Worm (Caenorhabditis elegans) whole organism, early embryonic: ENCODE data around the gene cdr-4.

ENCODE experiments used
- B0310.2 ChIP-seq: sonication (generic microtip); optimal IDR thresholded peaks from 2 replicates; lab custom pipeline; 2016; ENCODE audit warnings: mild to moderate bottlenecking, missing genetic modification characterization, missing compliant biosample characterization
- F13C5.2 ChIP-seq: sonication (generic microtip); optimal IDR thresholded peaks from 2 replicates; lab custom pipeline; 2017; ENCODE audit warnings: mild to moderate bottlenecking, missing genetic modification characterization, inconsistent platforms, missing compliant biosample characterization
- aly-1 ChIP-seq: sonication (generic microtip); optimal IDR thresholded peaks from 2 replicates; lab custom pipeline; 2016; ENCODE audit warnings: missing genetic modification characterization, missing compliant biosample characterization
- ama-1 ChIP-seq: fragments of 150-350 bp; optimal IDR thresholded peaks from 2 replicates; lab custom pipeline; 2014
- ceh-13 ChIP-seq: fragments of 200-800 bp; sonication (Bioruptor generic); optimal IDR thresholded peaks from 2 replicates; lab custom pipeline; 2018; ENCODE audit warnings: mild to moderate bottlenecking, missing genetic modification characterization, missing compliant biosample characterization
- ceh-36 ChIP-seq: sonication (generic microtip); optimal IDR thresholded peaks from 2 replicates; lab custom pipeline; 2016; ENCODE audit warnings: missing genetic modification characterization, inconsistent platforms, missing compliant biosample characterization
- ets-7 ChIP-seq: sonication (generic microtip); optimal IDR thresholded peaks from 2 replicates; lab custom pipeline; 2016; ENCODE audit warnings: missing genotype, missing genetic modification characterization, missing compliant biosample characterization
- flt-1 ChIP-seq: fragments of 200-800 bp; sonication (Bioruptor generic); IDR thresholded peaks from 2 replicates; pipeline ENCODE4 v1.3.6; 2022; ENCODE audit warnings: missing genetic modification characterization, missing compliant biosample characterization
- hmbx-1 ChIP-seq: sonication (generic microtip); optimal IDR thresholded peaks from 2 replicates; lab custom pipeline; 2016; ENCODE audit warnings: mild to moderate bottlenecking, missing genetic modification characterization, missing compliant biosample characterization
- hmg-4 ChIP-seq: fragments of 200-800 bp; sonication (Bioruptor generic); optimal IDR thresholded peaks from 2 replicates; lab custom pipeline; 2018; ENCODE audit warnings: mild to moderate bottlenecking, missing genetic modification characterization, missing compliant biosample characterization
- hnd-1 ChIP-seq: sonication (generic microtip); optimal IDR thresholded peaks from 2 replicates; lab custom pipeline; 2016; ENCODE audit warnings: missing genetic modification characterization, missing compliant biosample characterization
- pes-1 ChIP-seq: fragments of 200-800 bp; sonication (Bioruptor generic); IDR thresholded peaks from 2 replicates; pipeline ENCODE4 v1.3.6; 2022; ENCODE audit warnings: missing genetic modification reagents, missing genetic modification characterization, missing compliant biosample characterization
- scrt-1 ChIP-seq: fragments of 200-800 bp; sonication (Bioruptor generic); IDR thresholded peaks from 2 replicates; pipeline ENCODE4 v1.3.6; 2022; ENCODE audit warnings: missing genetic modification characterization, missing compliant biosample characterization
- sea-1 ChIP-seq: fragments of 200-800 bp; sonication (Bioruptor generic); conservative IDR thresholded peaks from 2 replicates; pipeline ENCODE4 v1.3.6; 2022; ENCODE audit warnings: missing genetic modification characterization, missing compliant biosample characterization
- tbx-11 ChIP-seq: fragments of 200-800 bp; sonication (Bioruptor generic); IDR thresholded peaks from 2 replicates; pipeline ENCODE4 v1.3.6; 2022; ENCODE audit warnings: missing genetic modification characterization, missing compliant biosample characterization
- tbx-37 ChIP-seq: fragments of 200-800 bp; sonication (Bioruptor generic); conservative IDR thresholded peaks from 2 replicates; pipeline ENCODE4 v1.3.6; 2022; ENCODE audit warnings: missing genetic modification reagents, missing genetic modification characterization, missing compliant biosample characterization
- tra-4 ChIP-seq: sonication (generic microtip); optimal IDR thresholded peaks from 2 replicates; lab custom pipeline; 2017; ENCODE audit warnings: missing genetic modification characterization, missing compliant biosample characterization

cdr-4 gene

ce11 chrV:12433105-12433504, 24.7 kb upstream of the cdr-4 start:
- TF ChIP-seq pes-1 (no peak), hnd-1 (tag; lab: Kevin White, UChicago) (no peak), tbx-37 (GFP tag; lab: Robert Waterston, UW) (no peak), ets-7 (no peak), tbx-11 (no peak), tra-4 (tag; lab: Kevin White, UChicago) (no peak), sea-1 (GFP tag; lab: Robert Waterston, UW) (no peak), ceh-13 (GFP tag; lab: Kevin White, UChicago) (no peak), hmg-4 (GFP tag; lab: Kevin White, UChicago) (no peak), hmbx-1 (tag; lab: Kevin White, UChicago) (no peak), ama-1 (lab: Kevin White, UChicago) (no peak), scrt-1 (GFP tag; lab: Robert Waterston, UW) (no peak), flt-1 (GFP tag; lab: Robert Waterston, UW) (no peak), ceh-36 (tag; lab: Kevin White, UChicago) (no peak), B0310.2 (tag; lab: Kevin White, UChicago) (no peak), aly-1 (tag; lab: Kevin White, UChicago) (no peak), F13C5.2 (tag; lab: Kevin White, UChicago) (no peak)

DNA sequence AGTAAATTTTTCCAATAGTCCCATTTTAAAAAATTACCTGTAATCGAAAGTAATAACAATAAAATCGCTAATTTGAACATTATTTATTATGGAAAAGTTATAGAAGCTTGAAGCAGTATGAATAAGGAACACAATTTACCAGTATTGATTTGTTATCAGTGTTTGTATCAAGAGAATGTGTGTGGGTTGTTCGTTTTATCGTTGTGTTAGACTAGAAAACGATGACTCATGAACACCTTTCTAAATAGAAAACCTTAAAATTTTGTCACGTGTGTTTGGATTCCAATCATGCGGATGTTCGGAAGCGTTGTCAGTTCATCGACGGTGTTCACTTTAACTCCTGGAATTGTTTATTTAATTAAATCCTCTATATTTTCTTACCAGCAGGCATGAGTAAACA, 23.7 kb upstream of the cdr-4 start, which contains the start of gene C54D10.13:
C54D10.13 (minus strand) TSS at position 179 of the 400 bp plus-strand sequence.
- TF ChIP-seq B0310.2 (tag; lab: Kevin White, UChicago) (no peak), tra-4 (tag; lab: Kevin White, UChicago) (no peak), hnd-1 (tag; lab: Kevin White, UChicago) (no peak), hmg-4 (GFP tag; lab: Kevin White, UChicago) (no peak), aly-1 (tag; lab: Kevin White, UChicago) (no peak), tbx-11 (no peak)

ce11 chrV:12429039-12429438, 20.6 kb upstream of the cdr-4 start, which contains the start of gene C54D10.5:
Gene C54D10.5 (plus strand): TSS chrV:12429339.
- no peak for TF ChIP-seq ama-1 (lab: Kevin White, UChicago)
- no peak for TF ChIP-seq tbx-11
- TF ChIP-seq aly-1 (tag; lab: Kevin White, UChicago) = no peak
- no peak for TF ChIP-seq hmbx-1 (tag; lab: Kevin White, UChicago)
- TF ChIP-seq F13C5.2 (tag; lab: Kevin White, UChicago) = no peak
- no peak for TF ChIP-seq scrt-1 (GFP tag; lab: Robert Waterston, UW)
- no peak for TF ChIP-seq ceh-36 (tag; lab: Kevin White, UChicago)
- no peak for TF ChIP-seq pes-1
- no peak for TF ChIP-seq ceh-13 (GFP tag; lab: Kevin White, UChicago)
- no peak for TF ChIP-seq hnd-1 (tag; lab: Kevin White, UChicago)
- TF ChIP-seq tra-4 (tag; lab: Kevin White, UChicago) = no peak
- TF ChIP-seq hmg-4 (GFP tag; lab: Kevin White, UChicago) = no peak
- no peak for TF ChIP-seq ets-7
- TF ChIP-seq B0310.2 (tag; lab: Kevin White, UChicago) = no peak
- no peak for TF ChIP-seq tbx-37 (GFP tag; lab: Robert Waterston, UW)
- no peak for TF ChIP-seq flt-1 (GFP tag; lab: Robert Waterston, UW)
- no peak for TF ChIP-seq sea-1 (GFP tag; lab: Robert Waterston, UW)

DNA sequence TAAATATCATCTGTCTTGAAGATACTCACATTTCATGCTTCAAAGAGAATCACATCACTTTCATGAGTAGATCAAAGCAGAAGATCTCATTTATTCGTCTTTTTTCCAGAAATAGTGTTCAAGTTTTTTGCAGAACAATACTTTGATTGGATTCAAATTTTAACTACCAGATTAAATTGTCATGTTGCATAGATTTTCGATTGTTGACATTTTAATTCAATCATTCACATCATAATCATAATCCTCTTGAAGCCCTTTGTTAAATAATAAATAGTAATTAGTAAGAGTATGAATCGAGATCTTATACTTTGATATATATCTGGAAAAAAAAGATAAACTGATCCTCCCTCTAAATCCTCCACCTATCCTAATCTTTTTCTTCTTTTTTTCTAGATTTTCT, 19.4 kb upstream of the cdr-4 start:
- no peak for TF ChIP-seq aly-1 (tag; lab: Kevin White, UChicago)
- TF ChIP-seq tbx-11 = no peak
- TF ChIP-seq tbx-37 (GFP tag; lab: Robert Waterston, UW) = no peak
- no peak for TF ChIP-seq hnd-1 (tag; lab: Kevin White, UChicago)
- TF ChIP-seq ama-1 (lab: Kevin White, UChicago) = no peak
- TF ChIP-seq scrt-1 (GFP tag; lab: Robert Waterston, UW) = no peak
- TF ChIP-seq ets-7 = no peak
- TF ChIP-seq ceh-13 (GFP tag; lab: Kevin White, UChicago) = no peak
- TF ChIP-seq pes-1 = no peak
- no peak for TF ChIP-seq hmg-4 (GFP tag; lab: Kevin White, UChicago)
- TF ChIP-seq ceh-36 (tag; lab: Kevin White, UChicago) = no peak
- TF ChIP-seq hmbx-1 (tag; lab: Kevin White, UChicago) = no peak
- no peak for TF ChIP-seq tra-4 (tag; lab: Kevin White, UChicago)
- no peak for TF ChIP-seq flt-1 (GFP tag; lab: Robert Waterston, UW)
- TF ChIP-seq sea-1 (GFP tag; lab: Robert Waterston, UW) = no peak
- TF ChIP-seq F13C5.2 (tag; lab: Kevin White, UChicago) = no peak
- TF ChIP-seq B0310.2 (tag; lab: Kevin White, UChicago) = no peak

DNA sequence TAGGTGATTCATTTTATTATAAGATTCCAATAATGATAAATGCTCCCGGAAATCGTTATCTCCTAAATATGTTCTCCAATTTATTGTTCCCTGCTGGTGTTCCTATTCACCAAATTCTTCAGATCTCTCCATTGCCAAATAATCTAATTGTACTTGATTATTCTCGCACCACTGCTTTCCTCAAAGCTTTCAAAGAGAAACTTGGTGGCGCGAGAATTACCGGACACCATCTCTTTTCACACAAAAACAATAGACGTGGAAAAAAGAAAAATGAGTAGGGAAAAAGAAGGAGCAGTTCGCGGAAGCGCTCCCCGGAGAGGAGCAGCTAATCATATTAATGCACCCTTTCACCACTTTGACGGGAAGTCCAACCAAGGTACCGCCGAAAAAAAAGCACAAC, 12.9 kb upstream of the cdr-4 start:
- TF ChIP-seq sea-1 (GFP tag; lab: Robert Waterston, UW) (no peak), scrt-1 (GFP tag; lab: Robert Waterston, UW) (no peak), aly-1 (tag; lab: Kevin White, UChicago) (no peak), B0310.2 (tag; lab: Kevin White, UChicago) (no peak), pes-1 (no peak), tbx-37 (GFP tag; lab: Robert Waterston, UW) (no peak), tbx-11 (no peak), flt-1 (GFP tag; lab: Robert Waterston, UW) (no peak), hmbx-1 (tag; lab: Kevin White, UChicago) (no peak), F13C5.2 (tag; lab: Kevin White, UChicago) (no peak), ama-1 (lab: Kevin White, UChicago) (no peak), hnd-1 (tag; lab: Kevin White, UChicago) (no peak), ceh-13 (GFP tag; lab: Kevin White, UChicago) (no peak), hmg-4 (GFP tag; lab: Kevin White, UChicago) (no peak), ceh-36 (tag; lab: Kevin White, UChicago) (no peak), ets-7 (no peak)

- no peak for TF ChIP-seq flt-1 (GFP tag; lab: Robert Waterston, UW)
- no peak for TF ChIP-seq ceh-13 (GFP tag; lab: Kevin White, UChicago)
- TF ChIP-seq ama-1 (lab: Kevin White, UChicago) = no peak
- TF ChIP-seq scrt-1 (GFP tag; lab: Robert Waterston, UW) = no peak
- TF ChIP-seq F13C5.2 (tag; lab: Kevin White, UChicago) = no peak
- no peak for TF ChIP-seq pes-1
- TF ChIP-seq tbx-11 = no peak
- TF ChIP-seq ceh-36 (tag; lab: Kevin White, UChicago) = no peak
- TF ChIP-seq aly-1 (tag; lab: Kevin White, UChicago) = no peak
- TF ChIP-seq sea-1 (GFP tag; lab: Robert Waterston, UW) = no peak
Observed at ce11 chrV:12420843-12421242, 12.4 kb upstream of the cdr-4 start, which contains the start of gene C54D10.4. Gene C54D10.4 (minus strand): TSS chrV:12420943.
